Fruit fly (Drosophila melanogaster) whole organism, wandering third instar larva: ENCODE results near the gene HDAC3.

Experiments
- CG32264 ChIP-seq: fragments of 200-800 bp; sonication (Bioruptor generic); optimal IDR thresholded peaks from 2 replicates; lab custom pipeline; 2016; ENCODE audit warnings: missing biosample characterization, missing genetic modification characterization
- CG9705 ChIP-seq: fragments of 200-800 bp; sonication (Bioruptor generic); optimal IDR thresholded peaks from 2 replicates; lab custom pipeline; 2018; ENCODE audit warnings: missing biosample characterization, mild to moderate bottlenecking, missing genetic modification characterization
- CrebA ChIP-seq: fragments of 200-800 bp; sonication (Bioruptor generic); optimal IDR thresholded peaks from 2 replicates; lab custom pipeline; 2016; ENCODE audit warnings: missing biosample characterization, mild to moderate bottlenecking, missing genetic modification characterization, borderline replicate concordance
- Dif ChIP-seq: fragments of 200-275, 200-300 bp; sonication (Bioruptor generic); optimal IDR thresholded peaks from 2 replicates; lab custom pipeline; 2018; ENCODE audit warnings: missing biosample characterization, missing genetic modification characterization; ENCODE audit not compliant: partially characterized antibody
- GATAd ChIP-seq: sonication (Bioruptor generic); optimal IDR thresholded peaks from 2 replicates; lab custom pipeline; 2016; ENCODE audit warnings: missing biosample characterization, missing genetic modification characterization
- HLH106 ChIP-seq: fragments of 200-800 bp; optimal IDR thresholded peaks from 3 replicates; lab custom pipeline; 2019; ENCODE audit warnings: missing biosample characterization, mild to moderate bottlenecking, missing genetic modification characterization, moderate library complexity
- Hnf4 ChIP-seq: fragments of 200-800 bp; sonication (Bioruptor generic); optimal IDR thresholded peaks from 2 replicates; lab custom pipeline; 2016; ENCODE audit warnings: missing biosample characterization, mild to moderate bottlenecking, missing genetic modification characterization
- Hr78 ChIP-seq: fragments of >200 bp; optimal IDR thresholded peaks from 2 replicates; lab custom pipeline; 2017; ENCODE audit warnings: missing biosample characterization, missing genetic modification characterization
- Hr83 ChIP-seq: fragments of 200-300 bp; sonication (Bioruptor generic); optimal IDR thresholded peaks from 2 replicates; lab custom pipeline; 2016; ENCODE audit warnings: missing biosample characterization, mild to moderate bottlenecking, missing genetic modification characterization, moderate library complexity; ENCODE audit not compliant: poor library complexity, severe bottlenecking
- Mio ChIP-seq: sonication (Bioruptor generic); optimal IDR thresholded peaks from 2 replicates; lab custom pipeline; 2016; ENCODE audit warnings: missing biosample characterization, missing genetic modification characterization
- Myc ChIP-seq: fragments of >200 bp; optimal IDR thresholded peaks from 2 replicates; lab custom pipeline; 2017
- OdsH ChIP-seq: fragments of 200-800 bp; sonication (Bioruptor generic); optimal IDR thresholded peaks from 2 replicates; lab custom pipeline; 2016; ENCODE audit warnings: missing biosample characterization, mild to moderate bottlenecking, missing genetic modification characterization
- Rel ChIP-seq, 2 experiments: fragments of 200-800 bp; sonication (Bioruptor generic) in 1 of 2; optimal IDR thresholded peaks; 2 replicates in 1 of 2; 3 replicates in 1 of 2; lab custom pipeline; 2016 to 2019; ENCODE audit warnings: mild to moderate bottlenecking in 2 of 2, missing biosample characterization in 2 of 2, missing genetic modification characterization in 2 of 2, moderate library complexity in 1 of 2
- Sp1 ChIP-seq: fragments of 200-800 bp; sonication (Bioruptor generic); optimal IDR thresholded peaks from 3 replicates; lab custom pipeline; 2019; ENCODE audit warnings: missing biosample characterization, mild to moderate bottlenecking, missing genetic modification characterization, moderate library complexity
- Vsx2 ChIP-seq: fragments of 200-300, 225-300 bp; sonication (Bioruptor generic); optimal IDR thresholded peaks from 2 replicates; lab custom pipeline; 2018; ENCODE audit warnings: missing biosample characterization, missing genetic modification characterization; ENCODE audit not compliant: partially characterized antibody
- foxo ChIP-seq, 2 experiments: fragments of 200-800 bp; sonication (Bioruptor generic); optimal IDR thresholded peaks; 2 replicates in 1 of 2; 3 replicates in 1 of 2; lab custom pipeline; 2016 to 2017; ENCODE audit warnings: missing biosample characterization in 2 of 2, missing genetic modification characterization in 2 of 2
- fru ChIP-seq: fragments of 200-800 bp; sonication (Bioruptor generic); optimal IDR thresholded peaks from 3 replicates; lab custom pipeline; 2016; ENCODE audit warnings: missing biosample characterization, mild to moderate bottlenecking, missing genetic modification characterization
- jim ChIP-seq: fragments of 175-275, 200-325 bp; sonication (Bioruptor generic); optimal IDR thresholded peaks from 2 replicates; lab custom pipeline; 2016; ENCODE audit warnings: missing biosample characterization, mild to moderate bottlenecking, missing genetic modification characterization
- lola ChIP-seq: fragments of >200 bp; optimal IDR thresholded peaks from 2 replicates; lab custom pipeline; 2017; ENCODE audit warnings: missing biosample characterization, missing genetic modification characterization
- rgr ChIP-seq: fragments of 200-800 bp; sonication (Bioruptor generic); optimal IDR thresholded peaks from 3 replicates; lab custom pipeline; 2016; ENCODE audit warnings: missing biosample characterization, mild to moderate bottlenecking, missing genetic modification characterization
- sage ChIP-seq: fragments of 200-800 bp; sonication (Bioruptor generic); optimal IDR thresholded peaks from 2 replicates; lab custom pipeline; 2016; ENCODE audit warnings: missing biosample characterization, mild to moderate bottlenecking, missing genetic modification characterization
- tai ChIP-seq: sonication (Bioruptor generic); optimal IDR thresholded peaks from 2 replicates; lab custom pipeline; 2016; ENCODE audit warnings: missing biosample characterization, missing genetic modification characterization
- woc ChIP-seq: sonication (Bioruptor generic); optimal IDR thresholded peaks from 2 replicates; lab custom pipeline; 2016; ENCODE audit warnings: missing biosample characterization, mild to moderate bottlenecking, missing genetic modification characterization

HDAC3 gene

DNA sequence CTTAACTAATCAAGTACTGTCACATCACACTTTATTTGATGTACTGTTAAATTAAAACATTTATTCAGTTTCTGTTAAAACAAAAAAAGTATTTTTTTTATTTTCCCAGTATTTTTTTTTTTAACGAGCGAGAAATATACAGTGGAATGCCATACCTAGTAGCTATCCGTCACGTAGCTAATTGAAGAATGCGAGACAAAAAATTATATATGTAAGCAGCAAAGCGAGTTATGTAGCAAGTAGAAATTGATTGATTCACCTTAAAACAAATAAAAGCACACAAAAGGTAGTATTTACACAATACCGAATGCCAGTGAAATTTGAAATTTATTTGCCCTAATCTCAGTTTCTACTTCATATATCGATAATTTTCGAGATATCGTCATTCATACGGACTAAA is 35.6 kb downstream of the HDAC3 start:
- no peak for TF ChIP-seq lola (GFP tag; lab: Kevin White, UChicago)
- TF ChIP-seq Dif (GFP tag; lab: Kevin White, UChicago): peak; percentile 54
- no peak for TF ChIP-seq Hnf4 (GFP tag; lab: Kevin White, UChicago)
- TF ChIP-seq Vsx2 (GFP tag; lab: Kevin White, UChicago): peak; percentile 25
- no peak for TF ChIP-seq sage

DNA sequence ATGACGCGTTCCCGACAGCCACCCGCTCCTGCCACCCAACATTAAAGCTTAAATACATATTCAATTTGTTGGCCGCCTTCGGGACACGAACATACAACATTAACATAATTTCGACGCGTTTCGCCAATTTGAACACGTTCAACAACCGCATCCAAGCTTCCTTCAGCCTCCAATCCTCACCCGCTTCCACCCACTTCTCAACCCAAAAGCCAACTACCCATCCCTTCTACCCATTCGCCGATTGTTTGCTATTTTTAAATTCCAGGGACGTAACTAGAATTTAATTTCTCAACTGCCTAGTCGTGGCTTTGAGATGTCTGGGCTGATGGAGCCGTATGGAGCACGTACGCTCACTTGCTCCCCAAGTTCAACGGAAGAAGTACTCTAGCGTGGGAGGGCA is 44.6 kb downstream of the HDAC3 start:
- TF ChIP-seq Myc (lab: Kevin White, UChicago): no peak
- TF ChIP-seq CG32264 (GFP tag; lab: Kevin White, UChicago): no peak
- TF ChIP-seq rgr (GFP tag; lab: Kevin White, UChicago): no peak
- TF ChIP-seq Mio (GFP tag; lab: Kevin White, UChicago): no peak
- TF ChIP-seq foxo (GFP tag; optimal IDR thresholded peaks at IDR 0.05; lab: Kevin White, UChicago): no peak
- TF ChIP-seq jim (GFP tag; lab: Kevin White, UChicago): no peak
- no peak for TF ChIP-seq Sp1 (GFP tag; lab: Kevin White, UChicago)
- no peak for TF ChIP-seq sage
- no peak for TF ChIP-seq fru
- TF ChIP-seq GATAd (GFP tag; lab: Kevin White, UChicago): no peak
- TF ChIP-seq tai (GFP tag; lab: Kevin White, UChicago): no peak
- no peak for TF ChIP-seq CrebA (GFP tag; lab: Kevin White, UChicago)
- no peak for TF ChIP-seq Hnf4 (GFP tag; lab: Kevin White, UChicago)
- TF ChIP-seq woc: no peak
- no peak for TF ChIP-seq Hr83 (GFP tag; lab: Kevin White, UChicago)
- no peak for TF ChIP-seq OdsH (GFP tag; lab: Kevin White, UChicago)
- TF ChIP-seq CG9705 (GFP tag; lab: Kevin White, UChicago): no peak
- TF ChIP-seq HLH106 (tag; lab: Kevin White, UChicago): no peak
- TF ChIP-seq Hr78 (GFP tag; lab: Kevin White, UChicago): no peak

DNA sequence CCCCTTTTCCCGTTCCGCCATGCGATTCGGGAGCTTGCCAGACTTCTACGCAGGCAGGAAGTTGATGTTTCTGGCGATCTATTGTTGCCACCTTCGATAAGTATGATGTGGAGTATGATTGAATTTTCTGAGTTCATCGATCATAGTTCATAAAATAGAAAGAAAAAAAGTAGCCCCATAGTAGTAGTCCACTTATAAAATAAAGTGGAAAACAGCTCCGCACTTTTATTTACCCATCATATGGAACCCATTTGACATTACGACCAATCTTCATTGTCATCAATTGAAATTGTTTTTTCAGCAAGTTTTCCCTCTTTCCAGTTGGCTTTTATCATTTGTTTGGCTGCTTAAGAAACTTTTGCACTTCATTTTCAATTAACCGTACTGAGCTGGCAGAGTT is 47.2 kb downstream of the HDAC3 start, which contains the start of gene CG12147:
Gene CG12147 (minus strand): TSS at position 101 of the 400 bp plus-strand sequence.
- TF ChIP-seq Rel (GFP tag; optimal IDR thresholded peaks at IDR 0.05; lab: Kevin White, UChicago) (no peak), Rel (tag; optimal IDR thresholded peaks at IDR 0.05; lab: Kevin White, UChicago) (no peak)
